Fruit fly (Drosophila melanogaster) whole organism, adult: Measurements from ENCODE around the gene bun.

ENCODE experiments used
- CG11617 ChIP-seq: fragments of 200-800 bp; sonication (Bioruptor generic); optimal IDR thresholded peaks from 2 replicates; lab custom pipeline; 2017; ENCODE audit warnings: mild to moderate bottlenecking, missing biosample characterization, missing genetic modification reagents, missing genetic modification characterization
- CG12768 ChIP-seq: fragments of 200-800 bp; sonication (Bioruptor generic); optimal IDR thresholded peaks from 2 replicates; lab custom pipeline; 2017; ENCODE audit warnings: missing biosample characterization, missing genetic modification characterization, mild to moderate bottlenecking, moderate library complexity, missing genetic modification reagents
- CG1620 ChIP-seq: fragments of 200-800 bp; sonication (Bioruptor generic); optimal IDR thresholded peaks from 2 replicates; lab custom pipeline; 2016; ENCODE audit warnings: missing biosample characterization, missing genetic modification characterization
- CG33017 ChIP-seq: fragments of 200-800 bp; sonication (Bioruptor generic); optimal IDR thresholded peaks from 2 replicates; lab custom pipeline; 2018; ENCODE audit warnings: missing biosample characterization, mild to moderate bottlenecking, missing genetic modification characterization, moderate library complexity
- CG7101 ChIP-seq: fragments of 200-800 bp; sonication (Bioruptor generic); optimal IDR thresholded peaks from 2 replicates; lab custom pipeline; 2018; ENCODE audit warnings: missing biosample characterization, mild to moderate bottlenecking, missing genetic modification characterization, moderate library complexity
- Clk ChIP-seq: fragments of 200-800 bp; sonication (Bioruptor generic); optimal IDR thresholded peaks from 2 replicates; lab custom pipeline; 2017; ENCODE audit warnings: missing biosample characterization, missing genetic modification characterization
- Crg-1 ChIP-seq: fragments of 200-800 bp; sonication (Bioruptor generic); optimal IDR thresholded peaks from 2 replicates; lab custom pipeline; 2016; ENCODE audit warnings: missing biosample characterization, missing genetic modification characterization
- Mnt ChIP-seq: fragments of 200-800 bp; sonication (Bioruptor generic); optimal IDR thresholded peaks from 2 replicates; lab custom pipeline; 2016; ENCODE audit warnings: missing biosample characterization, mild to moderate bottlenecking, missing genetic modification characterization
- kay ChIP-seq: fragments of 200-800 bp; sonication (Bioruptor generic); peaks from one replicate; lab custom pipeline; 2016; ENCODE audit warnings: missing biosample characterization, missing genetic modification characterization, borderline replicate concordance
- ovo ChIP-seq: fragments of 200-800 bp; sonication (Bioruptor generic); optimal IDR thresholded peaks from 2 replicates; lab custom pipeline; 2016; ENCODE audit warnings: missing biosample characterization, missing genetic modification characterization
- pad ChIP-seq: fragments of 200-800 bp; sonication (Bioruptor generic); optimal IDR thresholded peaks from 3 replicates; lab custom pipeline; 2017; ENCODE audit warnings: missing biosample characterization, missing genetic modification characterization, mild to moderate bottlenecking, moderate library complexity, missing genetic modification reagents
- toe ChIP-seq: fragments of 200-800 bp; sonication (Bioruptor generic); optimal IDR thresholded peaks from 2 replicates; lab custom pipeline; 2016; ENCODE audit warnings: missing biosample characterization, missing genetic modification characterization

- TF ChIP-seq CG7101 (tag; lab: Kevin White, UChicago) (no peak), CG33017 (no peak), ovo (GFP tag; lab: Kevin White, UChicago) (no peak), CG12768 (no peak), Crg-1 (GFP tag; lab: Kevin White, UChicago) (no peak), kay (GFP tag; lab: Kevin White, UChicago) (no peak), pad (GFP tag; lab: Kevin White, UChicago) (no peak), Clk (GFP tag; lab: Kevin White, UChicago) (no peak), toe (GFP tag; lab: Kevin White, UChicago) (no peak), CG1620 (GFP tag; lab: Kevin White, UChicago) (no peak), CG11617 (GFP tag; lab: Kevin White, UChicago) (no peak), Mnt (no peak)
These were observed 74.5 kb downstream of the bun start for dm6 chr2L:12471937-12472336.
